Fruit fly (Drosophila melanogaster) whole organism, adult: ENCODE data around the gene dsh.

Experiments
- CG11617 ChIP-seq: fragments of 200-800 bp; sonication (Bioruptor generic); optimal IDR thresholded peaks from 2 replicates; lab custom pipeline; 2017; ENCODE audit warnings: mild to moderate bottlenecking, missing biosample characterization, missing genetic modification reagents, missing genetic modification characterization
- CG14711 ChIP-seq: fragments of 200-800 bp; sonication (Bioruptor generic); optimal IDR thresholded peaks from 2 replicates; lab custom pipeline; 2018; ENCODE audit warnings: missing biosample characterization, mild to moderate bottlenecking, missing genetic modification characterization, moderate library complexity
- CG1620 ChIP-seq: fragments of 200-800 bp; sonication (Bioruptor generic); optimal IDR thresholded peaks from 2 replicates; lab custom pipeline; 2016; ENCODE audit warnings: missing biosample characterization, missing genetic modification characterization
- CG5204 ChIP-seq: fragments of 200-800 bp; sonication (Bioruptor generic); optimal IDR thresholded peaks from 2 replicates; lab custom pipeline; 2016; ENCODE audit warnings: missing biosample characterization, missing genetic modification characterization
- CG7045 ChIP-seq: fragments of 200-800 bp; sonication (Bioruptor generic); optimal IDR thresholded peaks from 2 replicates; lab custom pipeline; 2017; ENCODE audit warnings: missing biosample characterization, mild to moderate bottlenecking, missing genetic modification characterization
- Clk ChIP-seq: fragments of 200-800 bp; sonication (Bioruptor generic); optimal IDR thresholded peaks from 2 replicates; lab custom pipeline; 2017; ENCODE audit warnings: missing biosample characterization, missing genetic modification characterization
- Crg-1 ChIP-seq: fragments of 200-800 bp; sonication (Bioruptor generic); optimal IDR thresholded peaks from 2 replicates; lab custom pipeline; 2016; ENCODE audit warnings: missing biosample characterization, missing genetic modification characterization
- Hr96 ChIP-seq: fragments of 200-800 bp; sonication (Bioruptor generic); optimal IDR thresholded peaks from 2 replicates; lab custom pipeline; 2016; ENCODE audit warnings: missing biosample characterization, missing genetic modification characterization
- bab1 ChIP-seq: fragments of 200-800 bp; sonication (Bioruptor generic); optimal IDR thresholded peaks from 3 replicates; lab custom pipeline; 2019; ENCODE audit warnings: missing biosample characterization, mild to moderate bottlenecking, missing genetic modification characterization, moderate library complexity
- kay ChIP-seq: fragments of 200-800 bp; sonication (Bioruptor generic); peaks from one replicate; lab custom pipeline; 2016; ENCODE audit warnings: missing biosample characterization, missing genetic modification characterization, borderline replicate concordance
- pad ChIP-seq: fragments of 200-800 bp; sonication (Bioruptor generic); optimal IDR thresholded peaks from 3 replicates; lab custom pipeline; 2017; ENCODE audit warnings: missing biosample characterization, missing genetic modification characterization, mild to moderate bottlenecking, moderate library complexity, missing genetic modification reagents
- toe ChIP-seq: fragments of 200-800 bp; sonication (Bioruptor generic); optimal IDR thresholded peaks from 2 replicates; lab custom pipeline; 2016; ENCODE audit warnings: missing biosample characterization, missing genetic modification characterization

dm6 chrX:11369374-11369773, 13.7 kb downstream of the dsh start, which contains the start of gene dlg1:
- TF ChIP-seq CG7045 (GFP tag; lab: Kevin White, UChicago) (no peak), CG5204 (no peak), kay (no peak), CG14711 (tag; lab: Kevin White, UChicago) (no peak), Hr96 (GFP tag; lab: Kevin White, UChicago) (no peak), pad (GFP tag; lab: Kevin White, UChicago) (no peak), CG1620 (GFP tag; lab: Kevin White, UChicago) (no peak), toe (GFP tag; lab: Kevin White, UChicago) (no peak), CG11617 (no peak), Crg-1 (GFP tag; lab: Kevin White, UChicago) (no peak), Clk (GFP tag; lab: Kevin White, UChicago) (no peak), bab1 (GFP tag; lab: Kevin White, UChicago) (peak; percentile 51)
